Fruit fly (Drosophila melanogaster) S2 (cell line): ENCODE data around the gene CG44532.

Source experiments
- CG8478 ChIP-seq: fragments of >200 bp; optimal IDR thresholded peaks from 2 replicates; lab custom pipeline; 2018
- CTCF ChIP-seq, 2 experiments: fragments of >200 bp; optimal IDR thresholded peaks; 2 replicates each; lab custom pipeline; 2018

Gene CG44532

DNA sequence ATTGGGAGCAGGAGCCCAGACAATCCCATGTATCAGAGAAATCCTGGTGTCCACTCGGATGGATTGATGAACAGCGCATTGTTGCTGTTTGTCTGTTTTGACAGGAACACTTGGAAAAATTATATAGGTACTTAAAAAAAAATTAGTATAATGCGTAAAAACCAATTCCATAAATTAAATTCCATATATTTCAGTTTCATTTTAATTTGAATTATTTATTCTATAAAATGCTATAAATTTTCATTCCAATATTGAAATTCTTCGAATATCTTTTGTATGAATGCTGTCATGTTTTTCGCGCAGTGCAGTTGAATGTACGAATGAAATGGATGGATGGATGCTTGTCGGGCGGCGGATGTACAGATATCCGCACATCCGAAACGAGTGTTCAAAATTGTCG, 48.9 kb downstream of the CG44532 start, which contains the start of gene SmydA-9:
SmydA-9 (minus strand) TSS at position 101 of the 400 bp plus-strand sequence.
- no peak for TF ChIP-seq CTCF (optimal IDR thresholded peaks at IDR 0.05; lab: Kevin White, UChicago)
- no peak for TF ChIP-seq CG8478 (lab: Kevin White, UChicago)
